Worm (Caenorhabditis elegans): ENCODE measurements around the gene C17G10.1.

ce11 chrII:5557134-5557533 is 39.2 kb upstream of the C17G10.1 start:
- TF ChIP-seq ztf-18 (tag; optimal IDR thresholded peaks at IDR 0.05) (no peak), egl-18 (GFP tag; IDR thresholded peaks at IDR 0.05) (no peak), ceh-58 (GFP tag; IDR thresholded peaks at IDR 0.05) (no peak), egrh-3 (GFP tag; IDR thresholded peaks at IDR 0.05) (no peak)

Data from whole organism, young adult.